Worm (Caenorhabditis elegans): Measurements from ENCODE around the gene gcy-23.

ce11 chrIV:3260216-3260615 lies 28.9 kb downstream of the gcy-23 start:
- TF ChIP-seq lin-39 (tag; optimal IDR thresholded peaks at IDR 0.05) (no peak), ztf-11 (tag; optimal IDR thresholded peaks at IDR 0.05) (no peak), fkh-10 (GFP tag; optimal IDR thresholded peaks at IDR 0.05) (no peak), mml-1 (tag; optimal IDR thresholded peaks at IDR 0.05) (no peak), unc-62 (GFP tag; optimal IDR thresholded peaks at IDR 0.05) (no peak), nhr-12 (tag; optimal IDR thresholded peaks at IDR 0.05) (no peak)
